Worm (Caenorhabditis elegans): ENCODE results near the gene T25D1.1.

DNA sequence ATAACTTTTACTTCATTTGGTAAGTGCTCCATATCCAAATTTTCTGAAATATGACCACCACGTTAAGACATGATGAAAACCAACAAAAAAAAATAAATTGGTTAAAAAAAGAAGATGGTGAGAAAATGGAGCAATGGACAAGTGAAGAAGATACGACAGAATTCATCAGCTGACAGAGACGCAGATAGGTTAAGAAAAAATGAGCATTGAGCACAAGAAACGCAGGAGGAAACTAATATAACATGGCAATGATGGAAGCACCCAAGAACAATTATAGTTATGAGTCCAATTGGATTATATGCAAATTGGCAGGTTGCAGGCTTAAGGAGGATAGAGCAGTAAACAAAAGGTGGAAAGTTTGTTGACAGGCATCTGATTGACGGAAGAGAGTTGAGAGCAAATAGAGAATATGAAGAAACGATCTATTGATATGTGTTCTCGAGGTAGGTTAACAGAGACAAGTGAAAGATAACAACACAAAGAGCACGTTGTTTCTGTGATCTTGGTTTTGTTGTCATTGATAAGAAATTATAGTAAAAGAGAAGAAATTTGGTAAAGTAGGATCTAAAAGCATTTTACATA lies 34.3 kb downstream of the T25D1.1 start, which contains the start of gene K08B5.2:
- TF ChIP-seq ama-1 (optimal IDR thresholded peaks at IDR 0.05), result no peak
- TF ChIP-seq unc-3 (GFP tag; conservative IDR thresholded peaks at IDR 0.05), result no peak
- TF ChIP-seq unc-3 (tag; optimal IDR thresholded peaks at IDR 0.05), result no peak
- TF ChIP-seq C08G9.2 (tag; optimal IDR thresholded peaks at IDR 0.05), result no peak
- no peak for TF ChIP-seq fkh-6 (tag; optimal IDR thresholded peaks at IDR 0.05)
- TF ChIP-seq sox-4 (tag; optimal IDR thresholded peaks at IDR 0.05), result no peak
- no peak for TF ChIP-seq F13H6.1 (tag; optimal IDR thresholded peaks at IDR 0.05)
- TF ChIP-seq ceh-19 (GFP tag; optimal IDR thresholded peaks at IDR 0.05), result no peak
- TF ChIP-seq nhr-11 (tag; optimal IDR thresholded peaks at IDR 0.05), result no peak
- TF ChIP-seq ceh-9 (tag; optimal IDR thresholded peaks at IDR 0.05), result no peak
- TF ChIP-seq K02D7.2 (tag; optimal IDR thresholded peaks at IDR 0.05), result no peak

All from whole organism, late embryonic.